Fruit fly (Drosophila melanogaster): ENCODE results near the gene psd.

The psd gene

DNA sequence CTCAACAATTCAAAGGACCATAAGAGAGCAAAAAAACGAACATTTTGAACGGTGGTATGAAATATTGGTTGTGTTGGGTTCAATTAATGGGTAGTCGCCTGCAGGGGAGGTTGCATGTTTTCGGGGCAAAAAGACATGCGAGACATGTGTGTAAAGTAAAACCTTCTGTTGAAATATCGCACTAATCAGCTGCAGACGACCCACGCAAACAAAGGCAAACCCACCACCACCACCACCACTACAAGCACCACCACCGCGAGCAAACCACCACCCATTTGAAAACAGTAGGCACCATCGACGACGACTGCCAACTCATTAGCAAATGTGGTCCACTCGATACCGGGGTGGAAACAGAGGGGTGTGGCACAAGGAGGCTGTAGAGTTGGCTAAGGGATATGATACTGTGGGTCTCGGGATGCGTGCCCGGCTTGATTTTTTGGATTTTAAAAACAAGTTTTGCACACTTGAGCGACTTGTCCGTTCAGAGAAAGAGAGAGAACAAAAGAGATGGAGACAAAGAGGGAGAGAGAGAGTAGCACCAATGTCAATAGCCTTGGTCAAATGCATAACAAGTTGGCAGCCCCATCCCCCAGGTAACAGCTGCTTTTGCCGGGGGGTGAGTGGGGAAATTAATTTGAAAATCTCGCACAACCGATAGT, 12.4 kb upstream of the psd start (continued):
- TF ChIP-seq CG15479 (GFP tag; optimal IDR thresholded peaks at IDR 0.05) (no peak), cg (GFP tag; optimal IDR thresholded peaks at IDR 0.05) (peak; percentile 36), CG43689 (GFP tag; IDR thresholded peaks at IDR 0.05) (no peak), lola (GFP tag; optimal IDR thresholded peaks at IDR 0.05) (no peak), lab (GFP tag; optimal IDR thresholded peaks at IDR 0.05) (peak; percentile 58), bowl (GFP tag; IDR thresholded peaks at IDR 0.05) (no peak), row (GFP tag; IDR thresholded peaks at IDR 0.05) (no peak), Xrp1 (GFP tag; IDR thresholded peaks at IDR 0.05) (no peak), CG10959 (GFP tag; IDR thresholded peaks at IDR 0.05) (no peak), pzg (GFP tag; optimal IDR thresholded peaks at IDR 0.05) (peak; percentile 15), CG5180 (GFP tag; optimal IDR thresholded peaks at IDR 0.05) (no peak), CG4360 (GFP tag; IDR thresholded peaks at IDR 0.05) (no peak), Lpt (GFP tag; optimal IDR thresholded peaks at IDR 0.05) (no peak), Hr51 (GFP tag; optimal IDR thresholded peaks at IDR 0.05) (peak in 1 of 2 experiments; percentile 32), trem (tag; optimal IDR thresholded peaks at IDR 0.05) (peak; percentile 98), CG12299 (tag; optimal IDR thresholded peaks at IDR 0.05) (peak; percentile 3), CG12071 (GFP tag; optimal IDR thresholded peaks at IDR 0.05) (peak; percentile 8), CG1832 (GFP tag; optimal IDR thresholded peaks at IDR 0.05) (peak; percentile 46), Dip3 (GFP tag; optimal IDR thresholded peaks at IDR 0.05) (no peak), maf-S (GFP tag; optimal IDR thresholded peaks at IDR 0.05) (no peak), CG8924 (tag; optimal IDR thresholded peaks at IDR 0.05) (peak; percentile 35), scrt (GFP tag; optimal IDR thresholded peaks at IDR 0.05) (peak; percentile 1), croc (GFP tag; conservative IDR thresholded peaks at IDR 0.05) (no peak), dimm (GFP tag; IDR thresholded peaks at IDR 0.05) (no peak), CG3407 (GFP tag; optimal IDR thresholded peaks at IDR 0.05) (no peak), lilli (GFP tag; optimal IDR thresholded peaks at IDR 0.05) (peak; percentile 7), CG14050 (GFP tag; IDR thresholded peaks at IDR 0.05) (no peak), CG6765 (GFP tag; optimal IDR thresholded peaks at IDR 0.05) (peak; percentile 58), Xbp1 (GFP tag; optimal IDR thresholded peaks at IDR 0.05) (no peak), ftz-f1 (GFP tag; optimal IDR thresholded peaks at IDR 0.05) (peak; percentile 85), lov (optimal IDR thresholded peaks at IDR 0.05) (no peak), lov (GFP tag; IDR thresholded peaks at IDR 0.05) (no peak), ewg (GFP tag; optimal IDR thresholded peaks at IDR 0.05) (peak; percentile 37), CG10543 (GFP tag; optimal IDR thresholded peaks at IDR 0.05) (peak; percentile 51), D (optimal IDR thresholded peaks at IDR 0.05) (no peak), D (GFP tag; optimal IDR thresholded peaks at IDR 0.05) (peak; percentile 37), CG34376 (GFP tag; optimal IDR thresholded peaks at IDR 0.05) (peak; percentile 11)

DNA sequence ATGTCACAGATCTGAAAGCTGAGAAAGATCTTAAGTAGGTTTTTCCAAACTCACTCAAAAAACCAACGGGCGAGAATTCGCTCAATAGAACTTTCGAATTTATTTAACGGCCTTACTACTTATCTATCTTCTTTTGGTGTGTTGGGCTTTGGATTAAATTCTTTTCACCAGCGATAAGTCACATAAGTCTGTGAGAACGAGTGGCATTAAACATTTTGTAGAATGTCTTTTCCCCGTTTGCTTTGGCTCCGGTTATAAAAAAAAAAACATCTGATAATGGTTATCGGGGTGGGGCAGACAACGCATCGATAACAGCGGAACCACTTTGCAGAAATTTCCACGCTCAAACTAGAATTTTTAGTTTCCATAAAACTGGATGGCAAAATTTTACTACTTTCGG, 10.8 kb upstream of the psd start:
- no peak for TF ChIP-seq CrebB (tag; optimal IDR thresholded peaks at IDR 0.05)
- peak; percentile 54 for TF ChIP-seq exex (tag; optimal IDR thresholded peaks at IDR 0.05)
- TF ChIP-seq z (GFP tag; IDR thresholded peaks at IDR 0.05), result peak; percentile 71; the same call in 1 of the 3 replicates
- no peak for TF ChIP-seq luna (GFP tag; optimal IDR thresholded peaks at IDR 0.05)
- TF ChIP-seq CG11723 (GFP tag; optimal IDR thresholded peaks at IDR 0.05), result no peak
- TF ChIP-seq Blimp-1 (GFP tag; optimal IDR thresholded peaks at IDR 0.05), result peak; percentile 48
- no peak for TF ChIP-seq Deaf1 (tag; optimal IDR thresholded peaks at IDR 0.05)
- no peak for TF ChIP-seq CG17186 (GFP tag; optimal IDR thresholded peaks at IDR 0.05)
- TF ChIP-seq sqz (GFP tag; optimal IDR thresholded peaks at IDR 0.05), result peak; percentile 44
- peak; percentile 55 for TF ChIP-seq sd (tag; optimal IDR thresholded peaks at IDR 0.05)
- no peak for TF ChIP-seq nerfin-2 (GFP tag; IDR thresholded peaks at IDR 0.05; ENCODE audit: partially characterized antibody)
- no peak for TF ChIP-seq disco-r (GFP tag; optimal IDR thresholded peaks at IDR 0.05)
- no peak for TF ChIP-seq schlank (tag; optimal IDR thresholded peaks at IDR 0.05)
- peak; percentile 5 for TF ChIP-seq grn (GFP tag; optimal IDR thresholded peaks at IDR 0.05)
- TF ChIP-seq al (GFP tag; IDR thresholded peaks at IDR 0.05), result no peak

All from whole organism, embryonic.